ENCODE assay signal across 4 fruit fly cellular contexts in genomic region chrX:17561130-17561942, dm6.
TF ChIP-seq lines count a peak whose summit lies in the region.

CG43658 (minus strand) TSS chrX:17561180.

- TF ChIP-seq CTCF in whole organism, embryonic (GFP tag; optimal IDR thresholded peaks at IDR 0.05; lab: Kevin White, UChicago): no peak

TF ChIP-seq in whole organism, embryonic, 481 proteins besides CTCF, POLR2A, EP300 and RAD21:
- TF ChIP-seq lov (optimal IDR thresholded peaks at IDR 0.05; lab: Kevin White, UChicago) (no peak), lov (GFP tag; IDR thresholded peaks at IDR 0.05; lab: Robert Waterston, UW) (no peak), corto (GFP tag; optimal IDR thresholded peaks at IDR 0.05; lab: Kevin White, UChicago) (peak; percentile 85), bsh (GFP tag; optimal IDR thresholded peaks at IDR 0.05; lab: Kevin White, UChicago) (peak in 1 of 2 experiments; percentile 97), CG32767 (GFP tag; IDR thresholded peaks at IDR 0.05; lab: Robert Waterston, UW) (no peak), dm (GFP tag; optimal IDR thresholded peaks at IDR 0.05; lab: Kevin White, UChicago) (no peak), lbe (GFP tag; optimal IDR thresholded peaks at IDR 0.05; lab: Kevin White, UChicago) (peak; percentile 77), nom (GFP tag; optimal IDR thresholded peaks at IDR 0.05; lab: Kevin White, UChicago) (peak; percentile 94), Drgx (GFP tag; IDR thresholded peaks at IDR 0.05; lab: Robert Waterston, UW) (peak; percentile 86), HmgD (GFP tag; optimal IDR thresholded peaks at IDR 0.05; lab: Kevin White, UChicago) (no peak), Trl (optimal IDR thresholded peaks at IDR 0.05; lab: Kevin White, UChicago) (peak in 1 of 2 experiments; percentile 11), Trl (GFP tag; optimal IDR thresholded peaks at IDR 0.05; lab: Kevin White, UChicago) (no peak), run (tag; optimal IDR thresholded peaks at IDR 0.05; lab: Kevin White, UChicago) (no peak), vvl (GFP tag; IDR thresholded peaks at IDR 0.05; lab: Robert Waterston, UW) (no peak), az2 (GFP tag; optimal IDR thresholded peaks at IDR 0.05; lab: Kevin White, UChicago) (no peak), CG10462 (GFP tag; optimal IDR thresholded peaks at IDR 0.05; lab: Kevin White, UChicago) (no peak)

TF ChIP-seq in whole organism, prepupa, 60 proteins besides CTCF, POLR2A, EP300 and RAD21 (continues in another document):
- TF ChIP-seq Hr4 (GFP tag; optimal IDR thresholded peaks at IDR 0.05; lab: Kevin White, UChicago) (peak; percentile 91), CG9139 (GFP tag; optimal IDR thresholded peaks at IDR 0.05; lab: Kevin White, UChicago) (peak; percentile 94), eg (GFP tag; IDR thresholded peaks at IDR 0.05; lab: Robert Waterston, UW) (peak; percentile 85), Sox14 (GFP tag; optimal IDR thresholded peaks at IDR 0.05; lab: Kevin White, UChicago) (peak; percentile 90), CG8632 (GFP tag; optimal IDR thresholded peaks at IDR 0.05; lab: Kevin White, UChicago) (peak; percentile 92), ss (GFP tag; optimal IDR thresholded peaks at IDR 0.05; lab: Kevin White, UChicago) (peak; percentile 96 to 97), CG3919 (GFP tag; optimal IDR thresholded peaks at IDR 0.05; lab: Kevin White, UChicago) (peak; percentile 95), achi (GFP tag; optimal IDR thresholded peaks at IDR 0.05; lab: Kevin White, UChicago) (peak; percentile 94), Sox15 (GFP tag; optimal IDR thresholded peaks at IDR 0.05; lab: Kevin White, UChicago) (peak; percentile 86), esn (GFP tag; optimal IDR thresholded peaks at IDR 0.05; lab: Kevin White, UChicago) (peak; percentile 90), spab (GFP tag; optimal IDR thresholded peaks at IDR 0.05; lab: Kevin White, UChicago) (peak; percentile 96), vri (GFP tag; optimal IDR thresholded peaks at IDR 0.05; lab: Kevin White, UChicago) (peak; percentile 82), CG8319 (GFP tag; optimal IDR thresholded peaks at IDR 0.05; lab: Kevin White, UChicago) (peak; percentile 87), CG11902 (GFP tag; optimal IDR thresholded peaks at IDR 0.05; lab: Kevin White, UChicago) (peak; percentile 83), CG8119 (GFP tag; IDR thresholded peaks at IDR 0.05; lab: Robert Waterston, UW) (peak; percentile 97), CG6854 (GFP tag; optimal IDR thresholded peaks at IDR 0.05; lab: Kevin White, UChicago) (peak; percentile 89), CG11762 (GFP tag; optimal IDR thresholded peaks at IDR 0.05; lab: Kevin White, UChicago; ENCODE audit: insufficient read depth) (peak; percentile 88), dac (GFP tag; optimal IDR thresholded peaks at IDR 0.05; lab: Kevin White, UChicago) (peak; percentile 88), CG6163 (GFP tag; IDR thresholded peaks at IDR 0.05; lab: Robert Waterston, UW) (peak; percentile 85), Smox (GFP tag; optimal IDR thresholded peaks at IDR 0.05; lab: Kevin White, UChicago) (peak; percentile 91), CG1621 (tag; optimal IDR thresholded peaks at IDR 0.05; lab: Kevin White, UChicago) (peak; percentile 90), Blimp-1 (GFP tag; optimal IDR thresholded peaks at IDR 0.05; lab: Kevin White, UChicago) (peak; percentile 83), net (GFP tag; optimal IDR thresholded peaks at IDR 0.05; lab: Kevin White, UChicago) (peak; percentile 93), Sox102F (GFP tag; optimal IDR thresholded peaks at IDR 0.05; lab: Kevin White, UChicago) (peak; percentile 89), dsx (GFP tag; optimal IDR thresholded peaks at IDR 0.05; lab: Kevin White, UChicago; ENCODE audit: poor library complexity, severe bottlenecking) (peak; percentile 95)

TF ChIP-seq in whole organism, pupa, 21 proteins besides CTCF, POLR2A, EP300 and RAD21:
- TF ChIP-seq CG14655 (GFP tag; optimal IDR thresholded peaks at IDR 0.05; lab: Kevin White, UChicago) (peak; percentile 98), EcR (GFP tag; optimal IDR thresholded peaks at IDR 0.05; lab: Kevin White, UChicago) (no peak), rn (GFP tag; IDR thresholded peaks at IDR 0.05; lab: Robert Waterston, UW) (peak; percentile 76), CG8159 (tag; optimal IDR thresholded peaks at IDR 0.05; lab: Kevin White, UChicago) (peak; percentile 97), CG32121 (GFP tag; IDR thresholded peaks at IDR 0.05; lab: Robert Waterston, UW) (peak; percentile 81), CG10348 (GFP tag; IDR thresholded peaks at IDR 0.05; lab: Robert Waterston, UW) (peak; percentile 32; the same call in 1 of the 2 replicates), D1 (tag; optimal IDR thresholded peaks at IDR 0.05; lab: Kevin White, UChicago) (peak; percentile 94), gl (tag; optimal IDR thresholded peaks at IDR 0.05; lab: Kevin White, UChicago) (peak; percentile 85), CG17806 (tag; optimal IDR thresholded peaks at IDR 0.05; lab: Kevin White, UChicago) (peak; percentile 92), CG13204 (GFP tag; optimal IDR thresholded peaks at IDR 0.05; lab: Kevin White, UChicago) (peak; percentile 88), CG12605 (GFP tag; IDR thresholded peaks at IDR 0.05; lab: Robert Waterston, UW) (peak; percentile 81), CG4496 (GFP tag; IDR thresholded peaks at IDR 0.05; lab: Robert Waterston, UW) (peak; percentile 86), CG9948 (tag; optimal IDR thresholded peaks at IDR 0.05; lab: Kevin White, UChicago) (peak; percentile 96), CG8301 (tag; optimal IDR thresholded peaks at IDR 0.05; lab: Kevin White, UChicago) (peak; percentile 97), Ets98B (GFP tag; IDR thresholded peaks at IDR 0.05; lab: Robert Waterston, UW) (peak; percentile 78), CG15710 (tag; optimal IDR thresholded peaks at IDR 0.05; lab: Kevin White, UChicago) (peak; percentile 96), Pif1A (GFP tag; optimal IDR thresholded peaks at IDR 0.05; lab: Kevin White, UChicago) (peak; percentile 91), CG34367 (tag; optimal IDR thresholded peaks at IDR 0.05; lab: Kevin White, UChicago) (peak; percentile 94), Pif1B (GFP tag; optimal IDR thresholded peaks at IDR 0.05; lab: Kevin White, UChicago) (peak; percentile 94), fd96Ca (GFP tag; IDR thresholded peaks at IDR 0.05; lab: Robert Waterston, UW) (peak; percentile 69; the same call in 2 of the 3 replicates), Snoo (tag; optimal IDR thresholded peaks at IDR 0.05; lab: Kevin White, UChicago) (peak; percentile 92)

TF ChIP-seq in whole organism, wandering third instar larva, 38 proteins besides CTCF, POLR2A, EP300 and RAD21 (continues in another document):
- TF ChIP-seq CrebA (GFP tag; optimal IDR thresholded peaks at IDR 0.05; lab: Kevin White, UChicago; ENCODE audit: borderline replicate concordance) (peak; percentile 48), Abd-B (GFP tag; optimal IDR thresholded peaks at IDR 0.05; lab: Kevin White, UChicago) (no peak), Mio (GFP tag; optimal IDR thresholded peaks at IDR 0.05; lab: Kevin White, UChicago) (no peak), rgr (GFP tag; optimal IDR thresholded peaks at IDR 0.05; lab: Kevin White, UChicago) (peak; percentile 86), ey (GFP tag; optimal IDR thresholded peaks at IDR 0.05; lab: Kevin White, UChicago) (peak; percentile 85), lola (GFP tag; optimal IDR thresholded peaks at IDR 0.05; lab: Kevin White, UChicago) (no peak), HLH106 (tag; optimal IDR thresholded peaks at IDR 0.05; lab: Kevin White, UChicago) (peak; percentile 93), GATAd (GFP tag; optimal IDR thresholded peaks at IDR 0.05; lab: Kevin White, UChicago) (no peak), OdsH (GFP tag; optimal IDR thresholded peaks at IDR 0.05; lab: Kevin White, UChicago) (peak; percentile 90), brk (GFP tag; optimal IDR thresholded peaks at IDR 0.05; lab: Kevin White, UChicago) (peak; percentile 81), Hr78 (GFP tag; optimal IDR thresholded peaks at IDR 0.05; lab: Kevin White, UChicago) (no peak), fru (GFP tag; optimal IDR thresholded peaks at IDR 0.05; lab: Kevin White, UChicago) (peak; percentile 92), CG32264 (GFP tag; optimal IDR thresholded peaks at IDR 0.05; lab: Kevin White, UChicago) (peak; percentile 39), Sp1 (GFP tag; optimal IDR thresholded peaks at IDR 0.05; lab: Kevin White, UChicago) (peak; percentile 94), dmrt93B (GFP tag; optimal IDR thresholded peaks at IDR 0.05; lab: Kevin White, UChicago) (peak; percentile 91), Vsx2 (GFP tag; optimal IDR thresholded peaks at IDR 0.05; lab: Kevin White, UChicago; ENCODE audit: partially characterized antibody) (no peak), Myc (optimal IDR thresholded peaks at IDR 0.05; lab: Kevin White, UChicago) (no peak), N (GFP tag; optimal IDR thresholded peaks at IDR 0.05; lab: Kevin White, UChicago) (no peak), dl (GFP tag; optimal IDR thresholded peaks at IDR 0.05; lab: Kevin White, UChicago; ENCODE audit: insufficient read depth in 1 of 2, partially characterized antibody in 2 of 2) (peak; percentile 61 to 62), pan (optimal IDR thresholded peaks at IDR 0.05; lab: Kevin White, UChicago) (no peak), sage (GFP tag; optimal IDR thresholded peaks at IDR 0.05; lab: Kevin White, UChicago) (peak; percentile 82), foxo (GFP tag; optimal IDR thresholded peaks at IDR 0.05; lab: Kevin White, UChicago) (peak; percentile 8 to 92), Dfd (GFP tag; optimal IDR thresholded peaks at IDR 0.05; lab: Kevin White, UChicago) (no peak), h (GFP tag; optimal IDR thresholded peaks at IDR 0.05; lab: Kevin White, UChicago) (peak; percentile 90), Jra (GFP tag; optimal IDR thresholded peaks at IDR 0.05; lab: Kevin White, UChicago) (peak; percentile 46), Hnf4 (GFP tag; optimal IDR thresholded peaks at IDR 0.05; lab: Kevin White, UChicago) (peak; percentile 56), Hr83 (GFP tag; optimal IDR thresholded peaks at IDR 0.05; lab: Kevin White, UChicago; ENCODE audit: poor library complexity, severe bottlenecking) (no peak), jim (GFP tag; optimal IDR thresholded peaks at IDR 0.05; lab: Kevin White, UChicago) (no peak), psq (GFP tag; optimal IDR thresholded peaks at IDR 0.05; lab: Kevin White, UChicago) (peak; percentile 94), Dif (GFP tag; optimal IDR thresholded peaks at IDR 0.05; lab: Kevin White, UChicago; ENCODE audit: partially characterized antibody) (peak; percentile 53), br (GFP tag; optimal IDR thresholded peaks at IDR 0.05; lab: Kevin White, UChicago) (peak; percentile 86), sv (GFP tag; optimal IDR thresholded peaks at IDR 0.05; lab: Kevin White, UChicago) (no peak), Rel (GFP tag; optimal IDR thresholded peaks at IDR 0.05; lab: Kevin White, UChicago) (peak; percentile 63), Rel (tag; optimal IDR thresholded peaks at IDR 0.05; lab: Kevin White, UChicago) (peak; percentile 55), tai (GFP tag; optimal IDR thresholded peaks at IDR 0.05; lab: Kevin White, UChicago) (no peak), usp (GFP tag; optimal IDR thresholded peaks at IDR 0.05; lab: Kevin White, UChicago) (no peak)

Comparison
In these comparisons a context has a peak if more than half of its experiments do, and no peak if none do; other contexts are left out.
1. Of the 7 proteins assayed by ChIP-seq in both whole organism, embryonic and whole organism, prepupa: peak only in whole organism, embryonic: none; only in whole organism, prepupa: Blimp-1, CG16779, CG6854, Gug, Hr39, Lpt and 1 more; in both: none; in neither: 0.